Fruit fly (Drosophila melanogaster) whole organism: ENCODE measurements around the gene Lip4.

Experiments
- CG8478 ChIP-seq: fragments of >200 bp; optimal IDR thresholded peaks from 2 replicates; lab custom pipeline; 2018; ENCODE audit warnings: inconsistent platforms
- pan ChIP-seq: fragments of >200 bp; optimal IDR thresholded peaks from 2 replicates; lab custom pipeline; 2017
- psq ChIP-seq: fragments of >200 bp; optimal IDR thresholded peaks from 2 replicates; lab custom pipeline; 2017
- usp ChIP-seq: fragments of >200 bp; optimal IDR thresholded peaks from 2 replicates; lab custom pipeline; 2017; ENCODE audit warnings: missing biosample characterization, missing genetic modification characterization, mixed read lengths

- no peak for TF ChIP-seq psq
- no peak for TF ChIP-seq usp
- no peak for TF ChIP-seq CG8478 (lab: Kevin White, UChicago)
- no peak for TF ChIP-seq pan (lab: Kevin White, UChicago)
Measured at dm6 chr2L:10565674-10566073, 38.3 kb downstream of the Lip4 start.
